Worm (Caenorhabditis elegans) whole organism, late embryonic: Measurements from ENCODE around the gene inft-2.

ENCODE experiments used
- C08G9.2 ChIP-seq: sonication (generic microtip); optimal IDR thresholded peaks from 2 replicates; lab custom pipeline; 2016; ENCODE audit warnings: mild to moderate bottlenecking, missing genetic modification characterization, moderate library complexity, missing compliant biosample characterization
- C38D4.7 ChIP-seq: fragments of 200-800 bp; sonication (Bioruptor generic); optimal IDR thresholded peaks from 2 replicates; lab custom pipeline; 2018; ENCODE audit warnings: mild to moderate bottlenecking, missing genetic modification characterization, moderate library complexity, missing compliant biosample characterization
- F13H6.1 ChIP-seq: sonication (generic microtip); optimal IDR thresholded peaks from 2 replicates; lab custom pipeline; 2016; ENCODE audit warnings: missing genetic modification characterization, missing compliant biosample characterization
- K02D7.2 ChIP-seq: sonication (generic microtip); optimal IDR thresholded peaks from 2 replicates; lab custom pipeline; 2017; ENCODE audit warnings: mild to moderate bottlenecking, missing genetic modification characterization, missing compliant biosample characterization
- T23F11.4 ChIP-seq: fragments of 200-800 bp; sonication (Bioruptor generic); optimal IDR thresholded peaks from 2 replicates; lab custom pipeline; 2018; ENCODE audit warnings: mild to moderate bottlenecking, missing genetic modification characterization, missing compliant biosample characterization
- ama-1 ChIP-seq: fragments of 150-350 bp; optimal IDR thresholded peaks from 2 replicates; lab custom pipeline; 2014
- ceh-14 ChIP-seq: sonication (generic microtip); optimal IDR thresholded peaks from 2 replicates; lab custom pipeline; 2016; ENCODE audit warnings: missing genotype, missing genetic modification characterization, missing compliant biosample characterization
- ceh-18 ChIP-seq: sonication (generic microtip); optimal IDR thresholded peaks from 2 replicates; lab custom pipeline; 2016; ENCODE audit warnings: missing genetic modification characterization, missing compliant biosample characterization
- ceh-19 ChIP-seq: fragments of 200-800 bp; sonication (Bioruptor generic); optimal IDR thresholded peaks from 2 replicates; lab custom pipeline; 2018; ENCODE audit warnings: mild to moderate bottlenecking, missing genetic modification characterization, missing compliant biosample characterization
- ceh-24 ChIP-seq: sonication (generic microtip); optimal IDR thresholded peaks from 2 replicates; lab custom pipeline; 2016; ENCODE audit warnings: mild to moderate bottlenecking, missing genetic modification characterization, missing compliant biosample characterization
- ceh-30 ChIP-seq: fragments of 150-350 bp; optimal IDR thresholded peaks from 2 replicates; lab custom pipeline; 2014; ENCODE audit warnings: missing biosample characterization, missing genetic modification characterization
- ceh-31 ChIP-seq: sonication (generic microtip); optimal IDR thresholded peaks from 2 replicates; lab custom pipeline; 2016; ENCODE audit warnings: missing genetic modification characterization, missing compliant biosample characterization
- ceh-34 ChIP-seq: sonication (generic microtip); optimal IDR thresholded peaks from 2 replicates; lab custom pipeline; 2016; ENCODE audit warnings: mild to moderate bottlenecking, missing genetic modification characterization, missing compliant biosample characterization
- che-1 ChIP-seq: sonication (generic microtip); optimal IDR thresholded peaks from 2 replicates; lab custom pipeline; 2016; ENCODE audit warnings: mild to moderate bottlenecking, missing genetic modification characterization, missing compliant biosample characterization
- dmd-4 ChIP-seq: sonication (generic microtip); optimal IDR thresholded peaks from 2 replicates; lab custom pipeline; 2016; ENCODE audit warnings: borderline replicate concordance, missing genetic modification characterization, missing compliant biosample characterization
- dve-1 ChIP-seq: sonication (generic microtip); optimal IDR thresholded peaks from 2 replicates; lab custom pipeline; 2017; ENCODE audit warnings: antibody characterized with exemption, mild to moderate bottlenecking, missing genetic modification characterization, missing compliant biosample characterization
- elt-2 ChIP-seq: sonication (generic microtip); optimal IDR thresholded peaks from 2 replicates; lab custom pipeline; 2016; ENCODE audit warnings: missing genetic modification reagents, missing genetic modification characterization, missing compliant biosample characterization
- elt-4 ChIP-seq: sonication (generic microtip); optimal IDR thresholded peaks from 2 replicates; lab custom pipeline; 2016; ENCODE audit warnings: missing genetic modification characterization, missing compliant biosample characterization
- fax-1 ChIP-seq: sonication (generic microtip); optimal IDR thresholded peaks from 2 replicates; lab custom pipeline; 2016; ENCODE audit warnings: missing genotype, missing genetic modification characterization, missing compliant biosample characterization
- fkh-6 ChIP-seq: sonication (generic microtip); optimal IDR thresholded peaks from 2 replicates; lab custom pipeline; 2016; ENCODE audit warnings: missing genetic modification characterization, missing compliant biosample characterization
- gmeb-2 ChIP-seq: sonication (generic microtip); optimal IDR thresholded peaks from 2 replicates; lab custom pipeline; 2016; ENCODE audit warnings: missing genetic modification characterization, inconsistent platforms, missing compliant biosample characterization
- hlh-15 ChIP-seq: sonication (generic microtip); optimal IDR thresholded peaks from 2 replicates; lab custom pipeline; 2016; ENCODE audit warnings: missing genetic modification characterization, missing compliant biosample characterization
- hlh-30 ChIP-seq: sonication (generic microtip); optimal IDR thresholded peaks from 2 replicates; lab custom pipeline; 2017; ENCODE audit warnings: antibody characterized with exemption, missing genetic modification characterization, missing compliant biosample characterization; ENCODE audit not compliant: insufficient read depth
- hlh-6 ChIP-seq: sonication (generic microtip); optimal IDR thresholded peaks from 2 replicates; lab custom pipeline; 2016; ENCODE audit warnings: missing genotype, missing genetic modification characterization, missing compliant biosample characterization
- lim-6 ChIP-seq: sonication (generic microtip); optimal IDR thresholded peaks from 2 replicates; lab custom pipeline; 2016; ENCODE audit warnings: missing genetic modification characterization, missing compliant biosample characterization
- mec-3 ChIP-seq: sonication (generic microtip); optimal IDR thresholded peaks from 2 replicates; lab custom pipeline; 2016; ENCODE audit warnings: borderline replicate concordance, missing genetic modification characterization, missing compliant biosample characterization
- nfya-1 ChIP-seq: sonication (generic microtip); optimal IDR thresholded peaks from 2 replicates; lab custom pipeline; 2017; ENCODE audit warnings: missing genetic modification characterization, mild to moderate bottlenecking, missing compliant biosample characterization, antibody characterized with exemption, moderate library complexity
- nhr-11 ChIP-seq: fragments of 150-350 bp; optimal IDR thresholded peaks from 2 replicates; lab custom pipeline; 2014; ENCODE audit warnings: missing biosample characterization, missing genetic modification characterization
- nhr-232 ChIP-seq: sonication (generic microtip); optimal IDR thresholded peaks from 2 replicates; lab custom pipeline; 2016; ENCODE audit warnings: missing genetic modification characterization, missing compliant biosample characterization
- npax-4 ChIP-seq: sonication (generic microtip); optimal IDR thresholded peaks from 2 replicates; lab custom pipeline; 2016; ENCODE audit warnings: missing genetic modification characterization, missing compliant biosample characterization
- odd-2 ChIP-seq: sonication (generic microtip); optimal IDR thresholded peaks from 2 replicates; lab custom pipeline; 2017; ENCODE audit warnings: antibody characterized with exemption, mild to moderate bottlenecking, missing genetic modification characterization, missing compliant biosample characterization
- pat-9 ChIP-seq: fragments of 200-800 bp; sonication (Bioruptor generic); optimal IDR thresholded peaks from 2 replicates; lab custom pipeline; 2018; ENCODE audit warnings: mild to moderate bottlenecking, missing genetic modification characterization, moderate library complexity, missing compliant biosample characterization
- pha-4 ChIP-seq: fragments of 150-350 bp; optimal IDR thresholded peaks from 2 replicates; lab custom pipeline; 2018; ENCODE audit warnings: missing biosample characterization, missing genetic modification reagents, missing genetic modification characterization
- pros-1 ChIP-seq: fragments of 150-350 bp; optimal IDR thresholded peaks from 2 replicates; lab custom pipeline; 2014; ENCODE audit warnings: missing biosample characterization, missing genetic modification reagents, missing genetic modification characterization
- rnt-1 ChIP-seq: sonication (generic microtip); optimal IDR thresholded peaks from 2 replicates; lab custom pipeline; 2016; ENCODE audit warnings: missing genetic modification characterization, missing compliant biosample characterization
- sdc-2 ChIP-seq: sonication (generic microtip); optimal IDR thresholded peaks from 2 replicates; lab custom pipeline; 2016; ENCODE audit warnings: missing genotype, missing genetic modification characterization, missing compliant biosample characterization
- sox-2 ChIP-seq: fragments of 200-800 bp; sonication (Bioruptor generic); IDR thresholded peaks from 2 replicates; pipeline ENCODE4 v1.3.6; 2022; ENCODE audit warnings: missing genetic modification reagents, missing genetic modification characterization, missing compliant biosample characterization
- tbx-2 ChIP-seq: sonication (generic microtip); optimal IDR thresholded peaks from 2 replicates; lab custom pipeline; 2016; ENCODE audit warnings: missing genetic modification characterization, missing compliant biosample characterization
- tbx-7 ChIP-seq: sonication (generic microtip); optimal IDR thresholded peaks from 2 replicates; lab custom pipeline; 2016; ENCODE audit warnings: missing genotype, missing genetic modification characterization, missing compliant biosample characterization
- unc-3 ChIP-seq, 2 experiments: fragments of 200-800 bp in 1 of 2; sonication (Bioruptor generic) in 1 of 2; sonication (generic microtip) in 1 of 2; conservative IDR thresholded peaks in 1 of 2; optimal IDR thresholded peaks in 1 of 2; 2 replicates each; pipeline versions ENCODE4 v1.3.6 to Lab custom; 2016 to 2022; ENCODE audit warnings: missing compliant biosample characterization in 2 of 2, missing genetic modification characterization in 2 of 2, missing genetic modification reagents in 1 of 2
- unc-42 ChIP-seq: sonication (generic microtip); optimal IDR thresholded peaks from 2 replicates; lab custom pipeline; 2016; ENCODE audit warnings: missing genotype, missing genetic modification characterization, missing compliant biosample characterization
- unc-55 ChIP-seq: sonication (generic microtip); optimal IDR thresholded peaks from 2 replicates; lab custom pipeline; 2017; ENCODE audit warnings: missing biosample characterization, missing genetic modification reagents, missing genetic modification characterization
- unc-86 ChIP-seq: sonication (generic microtip); optimal IDR thresholded peaks from 2 replicates; lab custom pipeline; 2016; ENCODE audit warnings: missing genetic modification characterization, missing compliant biosample characterization

inft-2 gene

ce11 chrV:13008825-13009224 is 6.7 kb downstream of the inft-2 start, which contains the start of gene F15B9.10:
TSS of gene F15B9.10 (minus strand) at chrV:13008925.
- TF ChIP-seq elt-4 (tag; lab: Kevin White, UChicago) (no peak), fkh-6 (tag; lab: Kevin White, UChicago) (no peak), npax-4 (no peak)

- no peak for TF ChIP-seq nhr-11 (tag; lab: Kevin White, UChicago)
- no peak for TF ChIP-seq pha-4 (tag; lab: Kevin White, UChicago)
- no peak for TF ChIP-seq hlh-30 (tag; lab: Kevin White, UChicago)
- TF ChIP-seq ceh-24, result no peak
- TF ChIP-seq dve-1 (tag; lab: Kevin White, UChicago), result no peak
- no peak for TF ChIP-seq pat-9
- TF ChIP-seq tbx-7 (tag; lab: Kevin White, UChicago), result no peak
- TF ChIP-seq odd-2 (tag; lab: Kevin White, UChicago), result no peak
- TF ChIP-seq ceh-19 (GFP tag; lab: Kevin White, UChicago), result no peak
- no peak for TF ChIP-seq hlh-6
- no peak for TF ChIP-seq hlh-15 (tag; lab: Kevin White, UChicago)
- TF ChIP-seq elt-4 (tag; lab: Kevin White, UChicago), result no peak
- TF ChIP-seq rnt-1 (tag; lab: Kevin White, UChicago), result no peak
- no peak for TF ChIP-seq unc-3 (GFP tag; conservative IDR thresholded peaks at IDR 0.05; lab: Robert Waterston, UW)
- TF ChIP-seq unc-3 (tag; optimal IDR thresholded peaks at IDR 0.05; lab: Kevin White, UChicago), result no peak
- no peak for TF ChIP-seq C08G9.2
- no peak for TF ChIP-seq sox-2 (GFP tag; lab: Robert Waterston, UW)
- no peak for TF ChIP-seq F13H6.1 (tag; lab: Kevin White, UChicago)
- no peak for TF ChIP-seq pros-1
- TF ChIP-seq ama-1 (lab: Kevin White, UChicago), result no peak
- no peak for TF ChIP-seq mec-3 (tag; lab: Kevin White, UChicago)
- TF ChIP-seq, all 69 proteins: peak for 0
These were observed 7.2 kb downstream of the inft-2 start for ce11 chrV:13009271-13009670.

- TF ChIP-seq unc-42 (tag; lab: Kevin White, UChicago), result peak; percentile 15
- peak; percentile 47 for TF ChIP-seq unc-55
- TF ChIP-seq elt-4 (tag; lab: Kevin White, UChicago), result no peak
- no peak for TF ChIP-seq nhr-232 (tag; lab: Kevin White, UChicago)
- no peak for TF ChIP-seq K02D7.2
- TF ChIP-seq gmeb-2, result no peak
- TF ChIP-seq sdc-2 (tag; lab: Kevin White, UChicago), result no peak
- TF ChIP-seq tbx-7 (tag; lab: Kevin White, UChicago), result no peak
- TF ChIP-seq ceh-31 (tag; lab: Kevin White, UChicago), result peak; percentile 51
- no peak for TF ChIP-seq pat-9
- TF ChIP-seq mec-3 (tag; lab: Kevin White, UChicago), result no peak
- no peak for TF ChIP-seq hlh-30 (tag; lab: Kevin White, UChicago)
- peak; percentile 6 for TF ChIP-seq ceh-18 (tag; lab: Kevin White, UChicago)
- TF ChIP-seq che-1 (tag; lab: Kevin White, UChicago), result no peak
- TF ChIP-seq nfya-1, result peak; percentile 31
These were observed 7.7 kb downstream of the inft-2 start for ce11 chrV:13009843-13010242.

- TF ChIP-seq elt-2 (tag; lab: Kevin White, UChicago) (peak; percentile 63), unc-86 (tag; lab: Kevin White, UChicago) (no peak)
These were observed 9.8 kb downstream of the inft-2 start for ce11 chrV:13011904-13012303.

- TF ChIP-seq ceh-30 (tag; lab: Kevin White, UChicago), result no peak
- TF ChIP-seq tbx-2 (tag; lab: Kevin White, UChicago), result no peak
- no peak for TF ChIP-seq ceh-34 (tag; lab: Kevin White, UChicago)
- no peak for TF ChIP-seq dmd-4 (tag; lab: Kevin White, UChicago)
- TF ChIP-seq lim-6, result no peak
- no peak for TF ChIP-seq T23F11.4 (GFP tag; lab: Kevin White, UChicago)
- no peak for TF ChIP-seq C38D4.7 (GFP tag; lab: Kevin White, UChicago)
- TF ChIP-seq ceh-31 (tag; lab: Kevin White, UChicago), result no peak
- TF ChIP-seq ceh-14 (tag; lab: Kevin White, UChicago), result no peak
- TF ChIP-seq che-1 (tag; lab: Kevin White, UChicago), result no peak
- no peak for TF ChIP-seq fax-1 (tag; lab: Kevin White, UChicago)
- no peak for TF ChIP-seq tbx-7 (tag; lab: Kevin White, UChicago)
These were observed 11.0 kb downstream of the inft-2 start, which contains the start of gene try-10 for ce11 chrV:13013158-13013557. TSS of gene try-10 (minus strand) at chrV:13013258.
